Fruit fly (Drosophila melanogaster): ENCODE data around the gene by.

DNA sequence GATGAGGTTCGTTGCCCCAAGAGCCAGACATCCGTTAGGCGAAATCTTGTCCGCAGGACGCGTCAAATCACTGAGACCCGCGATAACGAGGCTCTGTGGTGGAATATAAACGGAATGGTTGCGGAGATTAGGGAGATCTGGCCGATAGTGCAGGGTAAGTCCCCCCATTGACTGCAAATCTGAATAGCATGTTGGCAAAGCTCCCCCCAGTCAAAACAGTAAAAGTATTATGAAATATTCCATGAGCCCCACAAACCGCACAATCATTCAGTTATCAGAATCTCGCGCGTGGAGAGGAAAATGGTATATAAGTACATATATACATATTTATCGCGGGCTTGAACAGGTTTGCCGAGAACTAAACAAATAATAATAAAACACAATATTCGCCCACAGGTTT lies 37.8 kb upstream of the by start:
- TF ChIP-seq CG8478 (optimal IDR thresholded peaks at IDR 0.05) (no peak), pan (optimal IDR thresholded peaks at IDR 0.05) (no peak), psq (optimal IDR thresholded peaks at IDR 0.05) (no peak), EcR (GFP tag; optimal IDR thresholded peaks at IDR 0.05) (no peak)
